Fruit fly (Drosophila melanogaster): Measurements from ENCODE around the gene CG32091.
A peak's percentile ranks its signal among the peaks of the same experiment; 100 is the strongest.

Gene CG32091

dm6 chr3L:11626229-11626826 is 4.9 kb upstream of the CG32091 start, which contains the start of gene PCID2:
Gene PCID2 (plus strand): TSS chr3L:11626441.
- TF ChIP-seq CG9876 (GFP tag; optimal IDR thresholded peaks at IDR 0.05): no peak
- TF ChIP-seq HmgD (GFP tag; optimal IDR thresholded peaks at IDR 0.05): no peak
- TF ChIP-seq ind (GFP tag; optimal IDR thresholded peaks at IDR 0.05): no peak
- TF ChIP-seq hth (optimal IDR thresholded peaks at IDR 0.05): no peak
- peak; percentile 14 for TF ChIP-seq Myb (GFP tag; optimal IDR thresholded peaks at IDR 0.05)
- TF ChIP-seq CG10543 (GFP tag; optimal IDR thresholded peaks at IDR 0.05): no peak
- TF ChIP-seq da (GFP tag; optimal IDR thresholded peaks at IDR 0.05): no peak
- TF ChIP-seq CG13287 (GFP tag; IDR thresholded peaks at IDR 0.05; ENCODE audit: partially characterized antibody): peak; percentile 89
- TF ChIP-seq CG2129 (GFP tag; IDR thresholded peaks at IDR 0.05; ENCODE audit: partially characterized antibody): peak; percentile 58
- TF ChIP-seq Opbp (GFP tag; IDR thresholded peaks at IDR 0.05; ENCODE audit: partially characterized antibody): peak; percentile 76; the same call in 2 of the 3 replicates
- TF ChIP-seq MBD-R2 (GFP tag; IDR thresholded peaks at IDR 0.05): peak; percentile 58
- no peak for TF ChIP-seq PHDP (tag; optimal IDR thresholded peaks at IDR 0.05)
- TF ChIP-seq toy (GFP tag; IDR thresholded peaks at IDR 0.05): no peak
- no peak for TF ChIP-seq CG10431 (GFP tag; optimal IDR thresholded peaks at IDR 0.05)
- TF ChIP-seq sob (GFP tag; IDR thresholded peaks at IDR 0.05): no peak
- TF ChIP-seq Scr (GFP tag; IDR thresholded peaks at IDR 0.05; ENCODE audit: partially characterized antibody): peak; percentile 83
- no peak for TF ChIP-seq dimm (GFP tag; IDR thresholded peaks at IDR 0.05)
- TF ChIP-seq CG34376 (GFP tag; optimal IDR thresholded peaks at IDR 0.05): no peak
- TF ChIP-seq CG12769 (tag; optimal IDR thresholded peaks at IDR 0.05): no peak
- TF ChIP-seq Fer2 (tag; optimal IDR thresholded peaks at IDR 0.05): no peak
- peak; percentile 35 for TF ChIP-seq Med (GFP tag)
- TF ChIP-seq pros (GFP tag; optimal IDR thresholded peaks at IDR 0.05): no peak
- no peak for TF ChIP-seq Side (GFP tag; optimal IDR thresholded peaks at IDR 0.05)
- no peak for TF ChIP-seq ase (GFP tag; IDR thresholded peaks at IDR 0.05)
- no peak for TF ChIP-seq MTF-1 (GFP tag; optimal IDR thresholded peaks at IDR 0.05; ENCODE audit: borderline replicate concordance)
- TF ChIP-seq pum (GFP tag; optimal IDR thresholded peaks at IDR 0.05): no peak
- no peak for TF ChIP-seq jigr1 (GFP tag; IDR thresholded peaks at IDR 0.05)
- no peak for TF ChIP-seq bowl (GFP tag; IDR thresholded peaks at IDR 0.05)
- TF ChIP-seq row (GFP tag; IDR thresholded peaks at IDR 0.05): peak; percentile 33; the same call in 1 of the 3 replicates
- no peak for TF ChIP-seq bcd (GFP tag; optimal IDR thresholded peaks at IDR 0.05)
- no peak for TF ChIP-seq esg (GFP tag; conservative IDR thresholded peaks at IDR 0.05)
- no peak for TF ChIP-seq CG15269 (tag; optimal IDR thresholded peaks at IDR 0.05)
- no peak for TF ChIP-seq CG6813 (GFP tag; optimal IDR thresholded peaks at IDR 0.05)
- no peak for TF ChIP-seq Optix (GFP tag; IDR thresholded peaks at IDR 0.05)
- no peak for TF ChIP-seq CG4404 (GFP tag; IDR thresholded peaks at IDR 0.05)
- TF ChIP-seq CG2202 (tag; optimal IDR thresholded peaks at IDR 0.05): no peak
- TF ChIP-seq zfh1 (GFP tag; IDR thresholded peaks at IDR 0.05): no peak
- TF ChIP-seq btn (GFP tag; optimal IDR thresholded peaks at IDR 0.05): no peak
- no peak for TF ChIP-seq vfl (GFP tag; optimal IDR thresholded peaks at IDR 0.05)
- no peak for TF ChIP-seq Aef1 (GFP tag; IDR thresholded peaks at IDR 0.05)
- peak; percentile 64 for TF ChIP-seq inv (GFP tag; IDR thresholded peaks at IDR 0.05; ENCODE audit: partially characterized antibody)
- TF ChIP-seq sim (GFP tag; IDR thresholded peaks at IDR 0.05): no peak
- TF ChIP-seq Dek (tag; optimal IDR thresholded peaks at IDR 0.05): no peak
- no peak for TF ChIP-seq en (GFP tag; optimal IDR thresholded peaks at IDR 0.05)
- no peak for TF ChIP-seq Sox102F (GFP tag; optimal IDR thresholded peaks at IDR 0.05)
- peak; percentile 83 for TF ChIP-seq amos (GFP tag; IDR thresholded peaks at IDR 0.05; ENCODE audit: partially characterized antibody)
- no peak for TF ChIP-seq CG17612 (GFP tag; IDR thresholded peaks at IDR 0.05)
- peak; percentile 77 for TF ChIP-seq unc-4 (GFP tag; IDR thresholded peaks at IDR 0.05; ENCODE audit: partially characterized antibody)
- TF ChIP-seq D19B (GFP tag; optimal IDR thresholded peaks at IDR 0.05): no peak
- no peak for TF ChIP-seq Rfx (GFP tag; IDR thresholded peaks at IDR 0.05)
- no peak for TF ChIP-seq NC2β (GFP tag; optimal IDR thresholded peaks at IDR 0.05)
